Worm (Caenorhabditis elegans) whole organism, early embryonic: Measurements from ENCODE around the gene R10F2.5.

ENCODE experiments used
- B0310.2 ChIP-seq: sonication (generic microtip); optimal IDR thresholded peaks from 2 replicates; lab custom pipeline; 2016; ENCODE audit warnings: mild to moderate bottlenecking, missing genetic modification characterization, missing compliant biosample characterization
- F13C5.2 ChIP-seq: sonication (generic microtip); optimal IDR thresholded peaks from 2 replicates; lab custom pipeline; 2017; ENCODE audit warnings: mild to moderate bottlenecking, missing genetic modification characterization, inconsistent platforms, missing compliant biosample characterization
- aly-1 ChIP-seq: sonication (generic microtip); optimal IDR thresholded peaks from 2 replicates; lab custom pipeline; 2016; ENCODE audit warnings: missing genetic modification characterization, missing compliant biosample characterization
- ama-1 ChIP-seq: fragments of 150-350 bp; optimal IDR thresholded peaks from 2 replicates; lab custom pipeline; 2014
- ceh-13 ChIP-seq: fragments of 200-800 bp; sonication (Bioruptor generic); optimal IDR thresholded peaks from 2 replicates; lab custom pipeline; 2018; ENCODE audit warnings: mild to moderate bottlenecking, missing genetic modification characterization, missing compliant biosample characterization
- ceh-36 ChIP-seq: sonication (generic microtip); optimal IDR thresholded peaks from 2 replicates; lab custom pipeline; 2016; ENCODE audit warnings: missing genetic modification characterization, inconsistent platforms, missing compliant biosample characterization
- ets-7 ChIP-seq: sonication (generic microtip); optimal IDR thresholded peaks from 2 replicates; lab custom pipeline; 2016; ENCODE audit warnings: missing genotype, missing genetic modification characterization, missing compliant biosample characterization
- flt-1 ChIP-seq: fragments of 200-800 bp; sonication (Bioruptor generic); IDR thresholded peaks from 2 replicates; pipeline ENCODE4 v1.3.6; 2022; ENCODE audit warnings: missing genetic modification characterization, missing compliant biosample characterization
- hmbx-1 ChIP-seq: sonication (generic microtip); optimal IDR thresholded peaks from 2 replicates; lab custom pipeline; 2016; ENCODE audit warnings: mild to moderate bottlenecking, missing genetic modification characterization, missing compliant biosample characterization
- hmg-4 ChIP-seq: fragments of 200-800 bp; sonication (Bioruptor generic); optimal IDR thresholded peaks from 2 replicates; lab custom pipeline; 2018; ENCODE audit warnings: mild to moderate bottlenecking, missing genetic modification characterization, missing compliant biosample characterization
- pes-1 ChIP-seq: fragments of 200-800 bp; sonication (Bioruptor generic); IDR thresholded peaks from 2 replicates; pipeline ENCODE4 v1.3.6; 2022; ENCODE audit warnings: missing genetic modification reagents, missing genetic modification characterization, missing compliant biosample characterization
- scrt-1 ChIP-seq: fragments of 200-800 bp; sonication (Bioruptor generic); IDR thresholded peaks from 2 replicates; pipeline ENCODE4 v1.3.6; 2022; ENCODE audit warnings: missing genetic modification characterization, missing compliant biosample characterization
- sea-1 ChIP-seq: fragments of 200-800 bp; sonication (Bioruptor generic); conservative IDR thresholded peaks from 2 replicates; pipeline ENCODE4 v1.3.6; 2022; ENCODE audit warnings: missing genetic modification characterization, missing compliant biosample characterization
- tbx-11 ChIP-seq: fragments of 200-800 bp; sonication (Bioruptor generic); IDR thresholded peaks from 2 replicates; pipeline ENCODE4 v1.3.6; 2022; ENCODE audit warnings: missing genetic modification characterization, missing compliant biosample characterization
- tbx-37 ChIP-seq: fragments of 200-800 bp; sonication (Bioruptor generic); conservative IDR thresholded peaks from 2 replicates; pipeline ENCODE4 v1.3.6; 2022; ENCODE audit warnings: missing genetic modification reagents, missing genetic modification characterization, missing compliant biosample characterization
- tra-4 ChIP-seq: sonication (generic microtip); optimal IDR thresholded peaks from 2 replicates; lab custom pipeline; 2017; ENCODE audit warnings: missing genetic modification characterization, missing compliant biosample characterization

The R10F2.5 gene

DNA sequence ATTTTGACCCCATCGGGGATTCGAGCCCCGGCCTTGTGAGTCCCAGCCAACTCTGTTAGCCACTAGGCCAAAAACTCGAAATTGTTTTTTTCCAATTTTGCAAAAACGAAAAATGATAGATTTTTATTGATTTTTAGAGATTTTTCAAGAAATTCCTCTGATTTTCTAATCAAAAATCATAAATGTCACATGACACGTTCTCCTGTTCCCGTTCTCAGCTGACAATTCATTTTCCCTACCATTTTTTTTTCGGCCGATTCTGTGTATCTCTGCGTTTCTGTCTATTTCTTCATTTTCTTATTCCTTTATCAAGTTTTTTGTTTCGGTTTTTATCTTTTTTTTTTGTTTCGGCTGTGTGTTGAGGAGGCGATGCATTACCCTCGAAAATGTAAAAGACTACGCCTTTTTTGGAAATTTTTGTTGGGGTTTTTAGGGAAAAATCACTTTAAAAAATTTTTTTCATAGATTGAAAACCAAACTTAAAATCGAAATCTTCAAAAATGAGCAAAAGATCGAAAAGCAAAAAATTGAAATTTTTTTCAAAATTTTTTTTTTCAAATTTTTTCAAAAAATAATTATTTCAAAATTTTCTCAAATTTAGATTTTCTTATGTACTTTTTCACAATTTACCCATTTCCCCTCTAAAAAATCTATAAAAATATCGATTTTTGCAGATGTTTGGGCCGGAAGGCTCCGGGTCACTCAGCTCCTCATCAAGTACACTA is 50.3 kb downstream of the R10F2.5 start, which contains the start of gene klf-1:
Gene klf-1 (plus strand): TSS at position 675 of the 725 bp plus-strand sequence.
- TF ChIP-seq scrt-1 (GFP tag; lab: Robert Waterston, UW) (no peak), pes-1 (GFP tag; lab: Robert Waterston, UW) (no peak), hmg-4 (GFP tag; lab: Kevin White, UChicago) (no peak), ets-7 (tag; lab: Kevin White, UChicago) (no peak), hmbx-1 (tag; lab: Kevin White, UChicago) (no peak), sea-1 (no peak), ceh-13 (GFP tag; lab: Kevin White, UChicago) (no peak), B0310.2 (tag; lab: Kevin White, UChicago) (no peak), aly-1 (tag; lab: Kevin White, UChicago) (no peak), tbx-11 (GFP tag; lab: Robert Waterston, UW) (no peak), tra-4 (no peak), ama-1 (lab: Kevin White, UChicago) (no peak), ceh-36 (tag; lab: Kevin White, UChicago) (no peak), flt-1 (GFP tag; lab: Robert Waterston, UW) (no peak), F13C5.2 (tag; lab: Kevin White, UChicago) (no peak), tbx-37 (no peak)
